Fruit fly (Drosophila melanogaster) whole organism, embryonic: ENCODE results near the gene CG9133.

Experiments
- BEAF-32 ChIP-seq: fragments of 200-800 bp; sonication (Bioruptor generic); optimal IDR thresholded peaks from 3 replicates; lab custom pipeline; 2017; ENCODE audit warnings: missing biosample characterization, missing genetic modification characterization, mild to moderate bottlenecking, moderate library complexity, missing genetic modification reagents
- CG11456 ChIP-seq: fragments of 200-800 bp; sonication (Bioruptor generic); IDR thresholded peaks from 3 replicates; pipeline ENCODE4 v1.3.6; 2022; ENCODE audit warnings: missing biosample characterization, missing genetic modification characterization
- CG11560 ChIP-seq: fragments of 200-800 bp; sonication (Bioruptor generic); IDR thresholded peaks from 3 replicates; pipeline ENCODE4 v1.3.6; 2022; ENCODE audit warnings: missing biosample characterization, missing genetic modification characterization
- CG11695 ChIP-seq: fragments of 200-800 bp; sonication (Bioruptor generic); IDR thresholded peaks from 3 replicates; pipeline ENCODE4 v1.3.6; 2022; ENCODE audit warnings: missing biosample characterization, missing genetic modification characterization
- CG13123 ChIP-seq: fragments of 200-800 bp; sonication (Bioruptor generic); optimal IDR thresholded peaks from 2 replicates; lab custom pipeline; 2016; ENCODE audit warnings: missing biosample characterization, missing genetic modification characterization
- CG13775 ChIP-seq: fragments of 200-800 bp; sonication (Bioruptor generic); optimal IDR thresholded peaks from 3 replicates; lab custom pipeline; 2017; ENCODE audit warnings: missing biosample characterization, mild to moderate bottlenecking, missing genetic modification characterization
- CG16779 ChIP-seq: fragments of 200-800 bp; sonication (Bioruptor generic); IDR thresholded peaks from 2 replicates; pipeline ENCODE4 v1.3.6; 2022; ENCODE audit warnings: missing biosample characterization, missing genetic modification characterization
- CG17186 ChIP-seq: fragments of 200-800 bp; sonication (Bioruptor generic); optimal IDR thresholded peaks from 3 replicates; lab custom pipeline; 2017; ENCODE audit warnings: missing biosample characterization, missing genetic modification reagents, missing genetic modification characterization
- CG17829 ChIP-seq: fragments of 200-800 bp; optimal IDR thresholded peaks from 2 replicates; lab custom pipeline; 2019; ENCODE audit warnings: missing biosample characterization, mild to moderate bottlenecking, missing genetic modification characterization, moderate library complexity
- CG2875 ChIP-seq: fragments of 200-800 bp; sonication (Bioruptor generic); optimal IDR thresholded peaks from 2 replicates; lab custom pipeline; 2017; ENCODE audit warnings: missing biosample characterization, mild to moderate bottlenecking, missing genetic modification characterization, missing genetic modification reagents
- CG31224 ChIP-seq: fragments of 200-800 bp; sonication (Bioruptor generic); IDR thresholded peaks from 2 replicates; pipeline ENCODE4 v1.3.6; 2022; ENCODE audit warnings: missing biosample characterization, missing genetic modification characterization
- CG33557 ChIP-seq: fragments of 200-800 bp; sonication (Bioruptor generic); optimal IDR thresholded peaks from 2 replicates; lab custom pipeline; 2019; ENCODE audit warnings: missing biosample characterization, mild to moderate bottlenecking, missing genetic modification characterization, moderate library complexity
- CG34376 ChIP-seq: fragments of 200-800 bp; sonication (Bioruptor generic); optimal IDR thresholded peaks from 2 replicates; lab custom pipeline; 2018; ENCODE audit warnings: missing biosample characterization, mild to moderate bottlenecking, missing genetic modification characterization
- CG5245 ChIP-seq: fragments of 200-800 bp; sonication (Bioruptor generic); optimal IDR thresholded peaks from 3 replicates; lab custom pipeline; 2016; ENCODE audit warnings: missing biosample characterization, missing genetic modification characterization
- CG6254 ChIP-seq: fragments of 200-800 bp; sonication (Bioruptor generic); optimal IDR thresholded peaks from 3 replicates; lab custom pipeline; 2017; ENCODE audit warnings: mild to moderate bottlenecking, missing biosample characterization, missing genetic modification reagents, missing genetic modification characterization
- CG8478 ChIP-seq: fragments of >200 bp; optimal IDR thresholded peaks from 2 replicates; lab custom pipeline; 2018
- CkIIα-i1 ChIP-seq: fragments of 200-800 bp; sonication (Bioruptor generic); IDR thresholded peaks from 2 replicates; pipeline ENCODE4 v1.3.6; 2022; ENCODE audit warnings: missing biosample characterization, missing genetic modification characterization
- Dll ChIP-seq: fragments of 200-800 bp; sonication (Bioruptor generic); IDR thresholded peaks from 4 replicates; pipeline ENCODE4 v1.3.6; 2022; ENCODE audit warnings: missing biosample characterization, missing genetic modification characterization; ENCODE audit not compliant: partially characterized antibody
- Elba2 ChIP-seq: fragments of 200-800 bp; sonication (Bioruptor generic); optimal IDR thresholded peaks from 3 replicates; lab custom pipeline; 2016; ENCODE audit warnings: missing biosample characterization, missing genetic modification characterization
- Gug ChIP-seq: fragments of 200-800 bp; sonication (Bioruptor generic); IDR thresholded peaks from 4 replicates; pipeline ENCODE4 v1.3.6; 2022; ENCODE audit warnings: missing biosample characterization, missing genetic modification characterization
- Hey ChIP-seq: fragments of 200-800 bp; sonication (Bioruptor generic); optimal IDR thresholded peaks from 3 replicates; lab custom pipeline; 2018; ENCODE audit warnings: missing biosample characterization, mild to moderate bottlenecking, missing genetic modification characterization
- Lhr ChIP-seq: fragments of 200-800 bp; sonication (Bioruptor generic); optimal IDR thresholded peaks from 3 replicates; lab custom pipeline; 2017; ENCODE audit warnings: mild to moderate bottlenecking, missing biosample characterization, missing genetic modification reagents, missing genetic modification characterization
- Meics ChIP-seq: fragments of 200-800 bp; sonication (Bioruptor generic); optimal IDR thresholded peaks from 2 replicates; lab custom pipeline; 2017; ENCODE audit warnings: missing biosample characterization, mild to moderate bottlenecking, missing genetic modification characterization
- NFAT ChIP-seq: fragments of 200-800 bp; sonication (Bioruptor generic); IDR thresholded peaks from 2 replicates; pipeline ENCODE4 v1.3.6; 2022; ENCODE audit warnings: missing biosample characterization, missing genetic modification characterization
- Pdp1 ChIP-seq, 2 experiments: fragments of 200-800 bp; sonication (Bioruptor generic); optimal IDR thresholded peaks; 3 replicates each; lab custom pipeline; 2016; ENCODE audit warnings: missing biosample characterization in 2 of 2, missing genetic modification characterization in 2 of 2, mild to moderate bottlenecking in 1 of 2, moderate library complexity in 1 of 2
- Six4 ChIP-seq: fragments of 200-800 bp; sonication (Bioruptor generic); optimal IDR thresholded peaks from 2 replicates; lab custom pipeline; 2016; ENCODE audit warnings: missing biosample characterization, missing genetic modification characterization
- TFAM ChIP-seq: fragments of 200-800 bp; sonication (Bioruptor generic); optimal IDR thresholded peaks from 2 replicates; lab custom pipeline; 2017; ENCODE audit warnings: missing biosample characterization, missing genetic modification characterization, inconsistent platforms
- Taf1 ChIP-seq: fragments of 200-800 bp; sonication (Bioruptor generic); IDR thresholded peaks from 2 replicates; pipeline ENCODE4 v1.3.6; 2022; ENCODE audit warnings: missing biosample characterization, missing genetic modification characterization
- Trl ChIP-seq, 3 experiments: fragments of >200 bp in 2 of 3; fragments of 200-800 bp in 1 of 3; sonication (Bioruptor generic) in 1 of 3; optimal IDR thresholded peaks; 2 replicates in 1 of 3; 3 replicates in 2 of 3; lab custom pipeline; 2016 to 2017; ENCODE audit warnings: missing biosample characterization in 1 of 3, missing genetic modification characterization in 1 of 3
- amos ChIP-seq: fragments of 200-800 bp; sonication (Bioruptor generic); IDR thresholded peaks from 2 replicates; pipeline ENCODE4 v1.3.6; 2022; ENCODE audit warnings: missing biosample characterization, missing genetic modification characterization; ENCODE audit not compliant: partially characterized antibody
- ash1 ChIP-seq: fragments of 200-800 bp; sonication (Bioruptor generic); optimal IDR thresholded peaks from 2 replicates; lab custom pipeline; 2018; ENCODE audit warnings: missing biosample characterization, mild to moderate bottlenecking, missing genetic modification characterization
- bbx ChIP-seq: fragments of 200-800 bp; sonication (Bioruptor generic); IDR thresholded peaks from 2 replicates; pipeline ENCODE4 v1.3.6; 2022; ENCODE audit warnings: missing biosample characterization, missing genetic modification characterization; ENCODE audit not compliant: partially characterized antibody
- bowl ChIP-seq: fragments of 200-800 bp; sonication (Bioruptor generic); IDR thresholded peaks from 2 replicates; pipeline ENCODE4 v1.3.6; 2022; ENCODE audit warnings: missing biosample characterization, missing genetic modification characterization
- br ChIP-seq: fragments of >200 bp; optimal IDR thresholded peaks from 2 replicates; lab custom pipeline; 2017
- cas ChIP-seq: fragments of 200-800 bp; sonication (Bioruptor generic); IDR thresholded peaks from 2 replicates; pipeline ENCODE4 v1.3.6; 2022; ENCODE audit warnings: missing biosample characterization, missing genetic modification characterization
- crc ChIP-seq: fragments of 200-800 bp; sonication (Bioruptor generic); optimal IDR thresholded peaks from 2 replicates; lab custom pipeline; 2016; ENCODE audit warnings: missing biosample characterization, missing genetic modification characterization
- crp ChIP-seq, 2 experiments: fragments of 200-800 bp; sonication (Bioruptor generic); optimal IDR thresholded peaks; 2 replicates in 1 of 2; 3 replicates in 1 of 2; lab custom pipeline; 2017; ENCODE audit warnings: missing biosample characterization in 2 of 2, missing genetic modification characterization in 2 of 2, mild to moderate bottlenecking in 1 of 2, moderate library complexity in 1 of 2
- fd102C ChIP-seq: fragments of 200-800 bp; sonication (Bioruptor generic); optimal IDR thresholded peaks from 2 replicates; lab custom pipeline; 2018; ENCODE audit warnings: missing biosample characterization, mild to moderate bottlenecking, missing genetic modification characterization, moderate library complexity
- fd64A ChIP-seq: fragments of 200-800 bp; sonication (Bioruptor generic); optimal IDR thresholded peaks from 3 replicates; lab custom pipeline; 2018; ENCODE audit warnings: missing biosample characterization, mild to moderate bottlenecking, missing genetic modification characterization
- grn ChIP-seq: fragments of 200-800 bp; sonication (Bioruptor generic); optimal IDR thresholded peaks from 3 replicates; lab custom pipeline; 2017; ENCODE audit warnings: missing biosample characterization, missing genetic modification characterization
- h ChIP-seq: fragments of >200 bp; optimal IDR thresholded peaks from 2 replicates; lab custom pipeline; 2017
- lov ChIP-seq, 2 experiments: fragments of 200-800 bp in 1 of 2; fragments of >200 bp in 1 of 2; sonication (Bioruptor generic) in 1 of 2; IDR thresholded peaks in 1 of 2; optimal IDR thresholded peaks in 1 of 2; 2 replicates in 1 of 2; 3 replicates in 1 of 2; pipeline versions ENCODE4 v1.3.6 to Lab custom; 2017 to 2022; ENCODE audit warnings: missing biosample characterization in 1 of 2, missing genetic modification characterization in 1 of 2
- luna ChIP-seq: fragments of 200-800 bp; sonication (Bioruptor generic); optimal IDR thresholded peaks from 2 replicates; lab custom pipeline; 2016; ENCODE audit warnings: missing biosample characterization, missing genetic modification characterization
- peb ChIP-seq: fragments of 200-800 bp; sonication (Bioruptor generic); IDR thresholded peaks from 2 replicates; pipeline ENCODE4 v1.3.6; 2022; ENCODE audit warnings: missing biosample characterization, missing genetic modification characterization
- scrt ChIP-seq: fragments of 200-800 bp; sonication (Bioruptor generic); optimal IDR thresholded peaks from 2 replicates; lab custom pipeline; 2018; ENCODE audit warnings: missing biosample characterization, mild to moderate bottlenecking, missing genetic modification characterization, moderate library complexity
- sim ChIP-seq: fragments of 200-800 bp; sonication (Bioruptor generic); IDR thresholded peaks from 2 replicates; pipeline ENCODE4 v1.3.6; 2022; ENCODE audit warnings: missing biosample characterization, missing genetic modification characterization
- stc ChIP-seq: fragments of 200-800 bp; sonication (Bioruptor generic); IDR thresholded peaks from 2 replicates; pipeline ENCODE4 v1.3.6; 2022; ENCODE audit warnings: missing biosample characterization, missing genetic modification characterization
- tap ChIP-seq: fragments of 200-800 bp; optimal IDR thresholded peaks from 3 replicates; lab custom pipeline; 2019; ENCODE audit warnings: missing biosample characterization, mild to moderate bottlenecking, missing genetic modification characterization, moderate library complexity
- ttk ChIP-seq: fragments of 200-800 bp; sonication (Bioruptor generic); IDR thresholded peaks from 2 replicates; pipeline ENCODE4 v2.1.2; 2022; ENCODE audit warnings: missing biosample characterization, missing genetic modification characterization
- wdn ChIP-seq: fragments of 200-800 bp; sonication (Bioruptor generic); IDR thresholded peaks from 2 replicates; pipeline ENCODE4 v1.3.6; 2022; ENCODE audit warnings: missing biosample characterization, missing genetic modification characterization
- zf30C ChIP-seq: fragments of 200-800 bp; sonication (Bioruptor generic); optimal IDR thresholded peaks from 3 replicates; lab custom pipeline; 2018; ENCODE audit warnings: missing biosample characterization, mild to moderate bottlenecking, missing genetic modification characterization

Gene CG9133

dm6 chr3L:1298509-1298908 lies 46.7 kb downstream of the CG9133 start, which contains the start of gene scf (continued):
- TF ChIP-seq Taf1 (no peak), BEAF-32 (peak; percentile 40), CG11560 (tag; lab: Robert Waterston, UW) (no peak), peb (no peak), CG13123 (GFP tag; lab: Kevin White, UChicago) (no peak), fd102C (GFP tag; lab: Kevin White, UChicago) (no peak), luna (GFP tag; lab: Kevin White, UChicago) (no peak), Hey (no peak), ttk (no peak), sim (GFP tag; lab: Robert Waterston, UW) (no peak), tap (tag; lab: Kevin White, UChicago) (no peak), CG33557 (GFP tag; lab: Kevin White, UChicago) (no peak), cas (GFP tag; lab: Robert Waterston, UW) (no peak), CG5245 (GFP tag; lab: Kevin White, UChicago) (no peak), NFAT (no peak), Meics (GFP tag; lab: Kevin White, UChicago) (no peak), CG31224 (GFP tag; lab: Robert Waterston, UW) (no peak), bbx (no peak; the same call in 1 of the 2 replicates), Pdp1 (GFP tag; optimal IDR thresholded peaks at IDR 0.05; lab: Kevin White, UChicago) (no peak), Elba2 (GFP tag; lab: Kevin White, UChicago) (no peak), bowl (0 out of 2 replicates have a peak, but pooled peaks have one; percentile 7), stc (GFP tag; lab: Robert Waterston, UW) (no peak), CG17829 (tag; lab: Kevin White, UChicago) (peak; percentile 56), TFAM (GFP tag; lab: Kevin White, UChicago) (no peak), Gug (GFP tag; lab: Robert Waterston, UW) (no peak; the same call in 3 of the 4 replicates), wdn (GFP tag; lab: Robert Waterston, UW) (no peak), crp (GFP tag; optimal IDR thresholded peaks at IDR 0.05; lab: Kevin White, UChicago) (no peak), CG11695 (GFP tag; lab: Robert Waterston, UW) (0 out of 3 replicates have a peak, but pooled peaks have one; percentile 36), CkIIα-i1 (GFP tag; lab: Robert Waterston, UW) (no peak), Dll (peak; percentile 58; the same call in 3 of the 4 replicates), CG11456 (peak; percentile 49; the same call in 1 of the 3 replicates), CG2875 (GFP tag; lab: Kevin White, UChicago) (no peak), CG13775 (GFP tag; lab: Kevin White, UChicago) (no peak), CG8478 (lab: Kevin White, UChicago) (no peak), ash1 (GFP tag; lab: Kevin White, UChicago) (no peak), scrt (GFP tag; lab: Kevin White, UChicago) (no peak), Trl (optimal IDR thresholded peaks at IDR 0.05; lab: Kevin White, UChicago) (peak in 1 of 2 experiments; percentile 34), Trl (GFP tag; optimal IDR thresholded peaks at IDR 0.05; lab: Kevin White, UChicago) (peak; percentile 9), lov (optimal IDR thresholded peaks at IDR 0.05; lab: Kevin White, UChicago) (no peak), lov (GFP tag; IDR thresholded peaks at IDR 0.05; lab: Robert Waterston, UW) (peak; percentile 54; the same call in 1 of the 3 replicates), h (lab: Kevin White, UChicago) (no peak), crc (GFP tag; lab: Kevin White, UChicago) (no peak), CG16779 (GFP tag; lab: Robert Waterston, UW) (no peak), grn (GFP tag; lab: Kevin White, UChicago) (no peak), CG34376 (GFP tag; lab: Kevin White, UChicago) (peak; percentile 55), Six4 (GFP tag; lab: Kevin White, UChicago) (peak; percentile 4), amos (GFP tag; lab: Robert Waterston, UW) (peak; percentile 27; the same call in 1 of the 2 replicates), fd64A (no peak), br (lab: Kevin White, UChicago) (no peak), CG17186 (no peak), CG6254 (GFP tag; lab: Kevin White, UChicago) (no peak), zf30C (GFP tag; lab: Kevin White, UChicago) (no peak), Lhr (GFP tag; lab: Kevin White, UChicago) (no peak)
